Fruit fly (Drosophila melanogaster) whole organism, prepupa: ENCODE results near the gene bond.

ENCODE experiments used
- CG3919 ChIP-seq: fragments of 200-800 bp; sonication (Bioruptor generic); optimal IDR thresholded peaks from 3 replicates; lab custom pipeline; 2016; ENCODE audit warnings: missing biosample characterization, missing genetic modification characterization
- CG6163 ChIP-seq: fragments of 200-800 bp; sonication (Bioruptor generic); IDR thresholded peaks from 3 replicates; pipeline ENCODE4 v1.3.6; 2022; ENCODE audit warnings: missing biosample characterization, missing genetic modification characterization
- CG6792 ChIP-seq: fragments of 200-800 bp; sonication (Bioruptor generic); optimal IDR thresholded peaks from 3 replicates; lab custom pipeline; 2016; ENCODE audit warnings: missing biosample characterization, missing genetic modification characterization
- Gug ChIP-seq: fragments of 200-800 bp; sonication (Bioruptor generic); IDR thresholded peaks from 2 replicates; pipeline ENCODE4 v1.3.6; 2022; ENCODE audit warnings: missing biosample characterization, missing genetic modification characterization
- OdsH ChIP-seq: fragments of 200-800 bp; sonication (Bioruptor generic); optimal IDR thresholded peaks from 3 replicates; lab custom pipeline; 2016; ENCODE audit warnings: missing biosample characterization, missing genetic modification characterization
- dsx ChIP-seq: fragments of 200-800 bp; optimal IDR thresholded peaks from 3 replicates; lab custom pipeline; 2019; ENCODE audit warnings: missing biosample characterization, mild to moderate bottlenecking, missing genetic modification characterization, moderate library complexity; ENCODE audit not compliant: poor library complexity, severe bottlenecking
- eg ChIP-seq: fragments of 200-800 bp; sonication (Bioruptor generic); IDR thresholded peaks from 3 replicates; pipeline ENCODE4 v1.3.6; 2022; ENCODE audit warnings: missing biosample characterization, missing genetic modification characterization
- pdm3 ChIP-seq: fragments of 200-800 bp; sonication (Bioruptor generic); optimal IDR thresholded peaks from 3 replicates; lab custom pipeline; 2016; ENCODE audit warnings: missing biosample characterization, missing genetic modification characterization
- salr ChIP-seq, 2 experiments: fragments of 200-800 bp; sonication (Bioruptor generic); optimal IDR thresholded peaks; 3 replicates each; lab custom pipeline; 2016 to 2018; ENCODE audit warnings: missing biosample characterization in 2 of 2, missing genetic modification characterization in 2 of 2, mild to moderate bottlenecking in 1 of 2
- spab ChIP-seq: fragments of 200-800 bp; sonication (Bioruptor generic); optimal IDR thresholded peaks from 2 replicates; lab custom pipeline; 2017; ENCODE audit warnings: missing biosample characterization, mild to moderate bottlenecking, missing genetic modification characterization, missing genetic modification reagents
- vri ChIP-seq: fragments of 200-800 bp; sonication (Bioruptor generic); optimal IDR thresholded peaks from 3 replicates; lab custom pipeline; 2016; ENCODE audit warnings: missing biosample characterization, mild to moderate bottlenecking, missing genetic modification characterization

- TF ChIP-seq CG3919 (GFP tag; lab: Kevin White, UChicago) (peak; percentile 18), vri (GFP tag; lab: Kevin White, UChicago) (no peak), CG6792 (no peak), pdm3 (GFP tag; lab: Kevin White, UChicago) (no peak), eg (GFP tag; lab: Robert Waterston, UW) (peak; percentile 51; the same call in 2 of the 3 replicates), OdsH (GFP tag; lab: Kevin White, UChicago) (no peak), spab (GFP tag; lab: Kevin White, UChicago) (no peak), salr (GFP tag; optimal IDR thresholded peaks at IDR 0.05; lab: Kevin White, UChicago) (no peak), dsx (GFP tag; lab: Kevin White, UChicago) (no peak), Gug (no peak), CG6163 (GFP tag; lab: Robert Waterston, UW) (peak; percentile 62; the same call in 1 of the 3 replicates)
Measured at dm6 chr3R:22528264-22529158, 22.0 kb upstream of the bond start, which contains the start of gene CG5346.
